Worm (Caenorhabditis elegans): ENCODE measurements around the gene F19B6.10.

F19B6.10 gene

DNA sequence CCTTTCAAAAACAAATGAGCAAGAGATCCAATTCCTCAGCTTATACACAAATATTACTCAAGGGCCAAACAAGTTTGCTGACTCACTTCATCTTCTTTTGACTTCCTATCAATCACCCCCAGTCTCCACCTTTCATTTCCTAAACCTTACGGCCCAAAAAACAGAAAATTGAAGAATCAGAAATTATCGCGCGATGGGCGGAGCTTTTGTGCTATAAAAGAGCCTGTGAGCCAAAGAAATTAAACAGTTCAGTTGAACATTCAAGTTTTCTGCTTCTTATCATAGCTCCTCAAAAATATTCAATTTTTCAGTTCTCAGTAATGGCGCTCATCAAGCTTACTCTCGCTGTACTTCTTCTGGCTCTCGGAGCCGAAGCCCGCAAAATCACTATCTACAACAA is 42.8 kb downstream of the F19B6.10 start, which contains the start of gene thn-1:
thn-1 (plus strand) TSS at position 301 of the 400 bp plus-strand sequence.
- TF ChIP-seq him-1 (tag; optimal IDR thresholded peaks at IDR 0.05) (no peak), dao-5 (tag; optimal IDR thresholded peaks at IDR 0.05) (no peak), W03F9.2 (tag; optimal IDR thresholded peaks at IDR 0.05) (no peak)

ce11 chrIV:12382864-12383263 is 45.9 kb downstream of the F19B6.10 start, which contains the start of gene thn-2:
Gene thn-2 (plus strand): TSS chrIV:12383170.
- TF ChIP-seq dao-5 (tag; optimal IDR thresholded peaks at IDR 0.05) (no peak), him-1 (tag; optimal IDR thresholded peaks at IDR 0.05) (no peak), W03F9.2 (tag; optimal IDR thresholded peaks at IDR 0.05) (no peak)

DNA sequence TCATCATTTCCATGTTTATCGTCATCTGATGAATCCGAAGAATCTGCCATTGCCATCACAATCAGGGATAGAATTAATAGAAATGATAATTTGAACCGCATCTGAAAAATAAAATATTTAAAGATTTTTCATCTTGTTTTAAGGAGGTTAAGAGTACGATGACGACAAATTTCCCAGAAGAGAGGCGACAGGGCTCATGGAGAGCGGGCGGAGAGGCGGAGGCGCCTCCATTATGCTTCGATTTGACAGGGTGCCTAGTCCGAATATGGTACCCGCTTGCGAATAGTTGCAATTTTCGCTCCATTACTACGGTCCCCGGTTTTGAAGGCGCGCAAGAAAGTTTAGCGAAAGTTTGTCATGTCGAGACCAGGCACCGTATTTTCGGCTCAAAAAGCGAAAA is 48.1 kb downstream of the F19B6.10 start, which contains the start of gene F28D1.6:
F28D1.6 (minus strand) TSS at position 101 of the 400 bp plus-strand sequence.
- TF ChIP-seq him-1 (tag; optimal IDR thresholded peaks at IDR 0.05), result no peak
- TF ChIP-seq dao-5 (tag; optimal IDR thresholded peaks at IDR 0.05), result no peak
- TF ChIP-seq W03F9.2 (tag; optimal IDR thresholded peaks at IDR 0.05), result no peak
